Worm (Caenorhabditis elegans): Measurements from ENCODE around the gene C44C10.7.
A peak's percentile ranks its signal among the peaks of the same experiment; 100 is the strongest.

C44C10.7 gene

ce11 chrX:11718751-11719150 is 30.7 kb upstream of the C44C10.7 start:
- TF ChIP-seq F13H6.1 (tag; optimal IDR thresholded peaks at IDR 0.05) = peak; percentile 53
- TF ChIP-seq aly-2 (tag; optimal IDR thresholded peaks at IDR 0.05) = no peak
- peak; percentile 3 for TF ChIP-seq nhr-129 (tag; optimal IDR thresholded peaks at IDR 0.05)

- TF ChIP-seq nhr-77 (tag; optimal IDR thresholded peaks at IDR 0.05) = no peak
- TF ChIP-seq nhr-21 (tag; optimal IDR thresholded peaks at IDR 0.05) = no peak
- no peak for TF ChIP-seq nhr-10 (tag; optimal IDR thresholded peaks at IDR 0.05)
- TF ChIP-seq aly-2 (tag; optimal IDR thresholded peaks at IDR 0.05) = no peak
- peak; percentile 28 for TF ChIP-seq blmp-1 (tag; optimal IDR thresholded peaks at IDR 0.05; ENCODE audit: insufficient read depth)
- TF ChIP-seq nhr-25 (tag; optimal IDR thresholded peaks at IDR 0.05) = peak; percentile 42
- no peak for TF ChIP-seq ztf-1 (GFP tag; conservative IDR thresholded peaks at IDR 0.05)
- no peak for TF ChIP-seq mdl-1 (tag; optimal IDR thresholded peaks at IDR 0.05)
- TF ChIP-seq unc-55 (GFP tag; optimal IDR thresholded peaks at IDR 0.05) = no peak
- TF ChIP-seq ztf-11 (tag; optimal IDR thresholded peaks at IDR 0.05) = no peak
- no peak for TF ChIP-seq unc-39 (tag; optimal IDR thresholded peaks at IDR 0.05)
- no peak for TF ChIP-seq nhr-23 (tag; optimal IDR thresholded peaks at IDR 0.05)
- no peak for TF ChIP-seq mbf-1 (tag; optimal IDR thresholded peaks at IDR 0.05)
- TF ChIP-seq nhr-237 (tag; optimal IDR thresholded peaks at IDR 0.05) = no peak
- TF ChIP-seq crh-2 (tag; optimal IDR thresholded peaks at IDR 0.05) = no peak
- TF ChIP-seq sem-4 (tag; optimal IDR thresholded peaks at IDR 0.05) = no peak
- TF ChIP-seq unc-62 (GFP tag; optimal IDR thresholded peaks at IDR 0.05) = no peak
Observed at ce11 chrX:11716463-11716960, 28.4 kb upstream of the C44C10.7 start, which contains the start of gene C44C10.9. TSS of gene C44C10.9 (minus strand) at chrX:11716513.

ce11 chrX:11712230-11712853 is 24.3 kb upstream of the C44C10.7 start, which contains the start of gene col-180:
TSS of gene col-180 (minus strand) at chrX:11712280.
- TF ChIP-seq nhr-237 (tag; optimal IDR thresholded peaks at IDR 0.05) = no peak
- no peak for TF ChIP-seq ztf-11 (tag; optimal IDR thresholded peaks at IDR 0.05)
- no peak for TF ChIP-seq lin-11 (tag; optimal IDR thresholded peaks at IDR 0.05)
- no peak for TF ChIP-seq fos-1 (tag; optimal IDR thresholded peaks at IDR 0.05)
- TF ChIP-seq unc-39 (tag; optimal IDR thresholded peaks at IDR 0.05) = no peak
- TF ChIP-seq C34F6.9 (tag; optimal IDR thresholded peaks at IDR 0.05) = no peak
- TF ChIP-seq mdl-1 (tag; optimal IDR thresholded peaks at IDR 0.05) = no peak
- TF ChIP-seq lsy-2 (tag; optimal IDR thresholded peaks at IDR 0.05) = no peak
- no peak for TF ChIP-seq nhr-129 (tag; optimal IDR thresholded peaks at IDR 0.05)
- no peak for TF ChIP-seq R02D3.7 (tag; optimal IDR thresholded peaks at IDR 0.05)
- TF ChIP-seq ama-1 (optimal IDR thresholded peaks at IDR 0.05) = no peak
- TF ChIP-seq Y55F3AM.14 (GFP tag; optimal IDR thresholded peaks at IDR 0.05) = no peak
- TF ChIP-seq nhr-23 (tag; optimal IDR thresholded peaks at IDR 0.05) = no peak
- no peak for TF ChIP-seq nhr-21 (tag; optimal IDR thresholded peaks at IDR 0.05)
- no peak for TF ChIP-seq ceh-16 (tag; optimal IDR thresholded peaks at IDR 0.05)
- TF ChIP-seq elt-1 (tag; optimal IDR thresholded peaks at IDR 0.05) = no peak

ce11 chrX:11711437-11712080 is 23.5 kb upstream of the C44C10.7 start:
- TF ChIP-seq C34F6.9 (tag; optimal IDR thresholded peaks at IDR 0.05) (no peak), gmeb-1 (tag; optimal IDR thresholded peaks at IDR 0.05) (no peak), nhr-129 (tag; optimal IDR thresholded peaks at IDR 0.05) (no peak), lsy-2 (tag; optimal IDR thresholded peaks at IDR 0.05) (no peak), dmd-4 (tag; optimal IDR thresholded peaks at IDR 0.05) (no peak), ztf-1 (GFP tag; conservative IDR thresholded peaks at IDR 0.05) (no peak), ama-1 (optimal IDR thresholded peaks at IDR 0.05) (no peak), sma-3 (GFP tag; optimal IDR thresholded peaks at IDR 0.05) (no peak), mdl-1 (tag; optimal IDR thresholded peaks at IDR 0.05) (no peak), ztf-4 (tag; optimal IDR thresholded peaks at IDR 0.05) (no peak), unc-55 (GFP tag; optimal IDR thresholded peaks at IDR 0.05) (no peak)

ce11 chrX:11710229-11710628 is 22.2 kb upstream of the C44C10.7 start, which contains the start of gene C44C10.11:
TSS of gene C44C10.11 (minus strand) at chrX:11710343.
- TF ChIP-seq nhr-77 (tag; optimal IDR thresholded peaks at IDR 0.05) = no peak
- TF ChIP-seq F13H6.1 (tag; optimal IDR thresholded peaks at IDR 0.05) = peak; percentile 17
- no peak for TF ChIP-seq ceh-16 (tag; optimal IDR thresholded peaks at IDR 0.05)
- peak; percentile 14 for TF ChIP-seq C34F6.9 (tag; optimal IDR thresholded peaks at IDR 0.05)
- no peak for TF ChIP-seq R02D3.7 (tag; optimal IDR thresholded peaks at IDR 0.05)
- TF ChIP-seq gmeb-1 (tag; optimal IDR thresholded peaks at IDR 0.05) = no peak
- TF ChIP-seq nhr-12 (tag; optimal IDR thresholded peaks at IDR 0.05) = no peak
- TF ChIP-seq nhr-21 (tag; optimal IDR thresholded peaks at IDR 0.05) = peak; percentile 60
- no peak for TF ChIP-seq nhr-23 (tag; optimal IDR thresholded peaks at IDR 0.05)
- peak; percentile 19 for TF ChIP-seq egl-27 (tag; optimal IDR thresholded peaks at IDR 0.05)
- no peak for TF ChIP-seq alr-1 (tag; optimal IDR thresholded peaks at IDR 0.05)
- TF ChIP-seq nhr-10 (tag; optimal IDR thresholded peaks at IDR 0.05) = no peak
- no peak for TF ChIP-seq ceh-82 (tag; optimal IDR thresholded peaks at IDR 0.05)
- TF ChIP-seq sma-9 (GFP tag; optimal IDR thresholded peaks at IDR 0.05) = peak; percentile 53
- TF ChIP-seq sma-9 (tag; optimal IDR thresholded peaks at IDR 0.05) = no peak
- no peak for TF ChIP-seq unc-62 (GFP tag; optimal IDR thresholded peaks at IDR 0.05)
- no peak for TF ChIP-seq sem-4 (tag; optimal IDR thresholded peaks at IDR 0.05)
- no peak for TF ChIP-seq dmd-4 (tag; optimal IDR thresholded peaks at IDR 0.05)
- peak; percentile 5 for TF ChIP-seq zag-1 (tag; optimal IDR thresholded peaks at IDR 0.05)
- TF ChIP-seq blmp-1 (tag; optimal IDR thresholded peaks at IDR 0.05; ENCODE audit: insufficient read depth) = no peak
- TF ChIP-seq elt-1 (tag; optimal IDR thresholded peaks at IDR 0.05) = no peak
- no peak for TF ChIP-seq nhr-6 (tag; optimal IDR thresholded peaks at IDR 0.05)
- no peak for TF ChIP-seq nhr-129 (tag; optimal IDR thresholded peaks at IDR 0.05)
- TF ChIP-seq peb-1 (tag; optimal IDR thresholded peaks at IDR 0.05) = no peak
- TF ChIP-seq unc-55 (GFP tag; optimal IDR thresholded peaks at IDR 0.05) = peak; percentile 57
